Worm (Caenorhabditis elegans) whole organism, L4 larva: ENCODE measurements around the gene R03G8.6.
"Not testable (repeated sequence)": the region's sequence is repeated elsewhere in the genome, so short reads cannot be mapped to it uniquely, and the experiment has no call there.

Experiments used
- F49E8.2 ChIP-seq: sonication (generic microtip); optimal IDR thresholded peaks from 2 replicates; lab custom pipeline; 2016; ENCODE audit warnings: missing compliant biosample characterization, mild to moderate bottlenecking, missing genetic modification characterization, borderline replicate concordance
- dve-1 ChIP-seq: sonication (generic microtip); optimal IDR thresholded peaks from 2 replicates; lab custom pipeline; 2017; ENCODE audit warnings: antibody characterized with exemption, mild to moderate bottlenecking, missing genetic modification characterization, missing compliant biosample characterization; ENCODE audit not compliant: insufficient read depth
- ztf-11 ChIP-seq: fragments of 150-350 bp; optimal IDR thresholded peaks from 2 replicates; lab custom pipeline; 2014; ENCODE audit warnings: missing biosample characterization, missing genetic modification characterization

DNA sequence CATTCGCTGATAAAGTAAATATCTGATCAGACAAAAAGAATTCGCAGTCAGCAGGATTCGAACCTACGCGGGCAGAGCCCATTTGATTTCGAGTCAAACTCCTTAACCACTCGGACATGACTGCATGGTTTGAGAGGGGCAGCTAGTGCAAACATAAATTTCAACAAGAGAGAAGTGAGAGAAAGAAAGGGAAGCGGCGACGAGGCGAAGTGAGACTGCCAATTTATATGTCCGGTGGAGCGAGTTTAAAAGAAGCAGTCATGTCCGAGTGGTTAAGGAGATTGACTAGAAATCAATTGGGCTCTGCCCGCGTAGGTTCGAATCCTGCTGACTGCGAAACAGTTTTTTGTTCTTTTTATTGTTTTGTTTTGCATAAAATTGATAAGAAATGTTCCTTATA lies 54.0 kb downstream of the R03G8.6 start:
- TF ChIP-seq dve-1 (peak; percentile 88), F49E8.2 (tag; lab: Kevin White, UChicago) (peak; percentile 49)
- not testable (repeated sequence) for TF ChIP-seq ztf-11 (tag; lab: Kevin White, UChicago)
